Fruit fly (Drosophila melanogaster) whole organism, adult: ENCODE measurements around the gene Osi23.

Experiments
- CG11617 ChIP-seq: fragments of 200-800 bp; sonication (Bioruptor generic); optimal IDR thresholded peaks from 2 replicates; lab custom pipeline; 2017; ENCODE audit warnings: mild to moderate bottlenecking, missing biosample characterization, missing genetic modification reagents, missing genetic modification characterization
- CG14711 ChIP-seq: fragments of 200-800 bp; sonication (Bioruptor generic); optimal IDR thresholded peaks from 2 replicates; lab custom pipeline; 2018; ENCODE audit warnings: missing biosample characterization, mild to moderate bottlenecking, missing genetic modification characterization, moderate library complexity
- CG1620 ChIP-seq: fragments of 200-800 bp; sonication (Bioruptor generic); optimal IDR thresholded peaks from 2 replicates; lab custom pipeline; 2016; ENCODE audit warnings: missing biosample characterization, missing genetic modification characterization
- CG7101 ChIP-seq: fragments of 200-800 bp; sonication (Bioruptor generic); optimal IDR thresholded peaks from 2 replicates; lab custom pipeline; 2018; ENCODE audit warnings: missing biosample characterization, mild to moderate bottlenecking, missing genetic modification characterization, moderate library complexity
- Clk ChIP-seq: fragments of 200-800 bp; sonication (Bioruptor generic); optimal IDR thresholded peaks from 2 replicates; lab custom pipeline; 2017; ENCODE audit warnings: missing biosample characterization, missing genetic modification characterization
- Crg-1 ChIP-seq: fragments of 200-800 bp; sonication (Bioruptor generic); optimal IDR thresholded peaks from 2 replicates; lab custom pipeline; 2016; ENCODE audit warnings: missing biosample characterization, missing genetic modification characterization
- Hr96 ChIP-seq: fragments of 200-800 bp; sonication (Bioruptor generic); optimal IDR thresholded peaks from 2 replicates; lab custom pipeline; 2016; ENCODE audit warnings: missing biosample characterization, missing genetic modification characterization
- bab1 ChIP-seq: fragments of 200-800 bp; sonication (Bioruptor generic); optimal IDR thresholded peaks from 3 replicates; lab custom pipeline; 2019; ENCODE audit warnings: missing biosample characterization, mild to moderate bottlenecking, missing genetic modification characterization, moderate library complexity
- ovo ChIP-seq: fragments of 200-800 bp; sonication (Bioruptor generic); optimal IDR thresholded peaks from 2 replicates; lab custom pipeline; 2016; ENCODE audit warnings: missing biosample characterization, missing genetic modification characterization
- pad ChIP-seq: fragments of 200-800 bp; sonication (Bioruptor generic); optimal IDR thresholded peaks from 3 replicates; lab custom pipeline; 2017; ENCODE audit warnings: missing biosample characterization, missing genetic modification characterization, mild to moderate bottlenecking, moderate library complexity, missing genetic modification reagents
- tj ChIP-seq: fragments of 200-800 bp; sonication (Bioruptor generic); optimal IDR thresholded peaks from 3 replicates; lab custom pipeline; 2017; ENCODE audit warnings: missing biosample characterization, mild to moderate bottlenecking, missing genetic modification characterization, moderate library complexity

DNA sequence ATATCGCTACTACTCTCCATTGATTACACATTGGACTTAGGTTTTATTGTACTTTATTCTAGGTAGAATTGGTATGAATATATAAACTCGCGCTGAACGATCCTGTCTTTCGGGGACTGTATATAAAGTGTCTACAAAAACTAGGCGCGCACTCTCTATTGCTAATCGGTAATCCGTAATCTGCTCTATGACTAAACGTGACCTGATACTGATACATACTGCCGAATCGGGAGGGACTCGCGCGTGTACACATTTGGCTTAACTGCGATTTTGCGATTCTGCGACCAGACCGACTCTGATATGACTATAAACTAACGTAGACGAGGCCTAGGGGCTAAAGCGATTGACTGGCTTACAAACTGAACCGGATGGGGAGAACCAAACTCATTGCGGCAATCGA lies 19.2 kb downstream of the Osi23 start:
- TF ChIP-seq tj (GFP tag; lab: Kevin White, UChicago) (no peak), ovo (GFP tag; lab: Kevin White, UChicago) (no peak), CG1620 (no peak), Clk (GFP tag; lab: Kevin White, UChicago) (no peak), Crg-1 (GFP tag; lab: Kevin White, UChicago) (no peak), Hr96 (GFP tag; lab: Kevin White, UChicago) (no peak), CG14711 (tag; lab: Kevin White, UChicago) (no peak), bab1 (no peak), CG7101 (tag; lab: Kevin White, UChicago) (no peak), CG11617 (GFP tag; lab: Kevin White, UChicago) (no peak), pad (GFP tag; lab: Kevin White, UChicago) (no peak)
